Worm (Caenorhabditis elegans) whole organism, L3 larva: ENCODE measurements around the gene unc-86.

Experiments used
- R02D3.7 ChIP-seq: fragments of 150-350 bp; optimal IDR thresholded peaks from 2 replicates; lab custom pipeline; 2014; ENCODE audit warnings: missing biosample characterization, missing genetic modification characterization
- ZK546.5 ChIP-seq: sonication (generic microtip); optimal IDR thresholded peaks from 2 replicates; lab custom pipeline; 2017; ENCODE audit warnings: missing biosample characterization, missing genetic modification characterization
- aly-2 ChIP-seq: fragments of 150-350 bp; optimal IDR thresholded peaks from 2 replicates; lab custom pipeline; 2014; ENCODE audit warnings: missing biosample characterization, missing genetic modification characterization
- ama-1 ChIP-seq: fragments of 150-350 bp; optimal IDR thresholded peaks from 2 replicates; lab custom pipeline; 2018
- ceh-16 ChIP-seq: sonication (generic microtip); optimal IDR thresholded peaks from 2 replicates; lab custom pipeline; 2017; ENCODE audit warnings: missing biosample characterization, missing genetic modification characterization
- ceh-28 ChIP-seq: fragments of 150-350 bp; optimal IDR thresholded peaks from 2 replicates; lab custom pipeline; 2014; ENCODE audit warnings: missing biosample characterization, missing genetic modification reagents, missing genetic modification characterization
- ceh-9 ChIP-seq: sonication (generic microtip); optimal IDR thresholded peaks from 2 replicates; lab custom pipeline; 2018; ENCODE audit warnings: missing biosample characterization, missing genetic modification characterization
- daf-12 ChIP-seq: fragments of 150-350 bp; optimal IDR thresholded peaks from 2 replicates; lab custom pipeline; 2014; ENCODE audit warnings: missing biosample characterization, missing genetic modification reagents, missing genetic modification characterization
- elt-1 ChIP-seq: fragments of 150-350 bp; optimal IDR thresholded peaks from 2 replicates; lab custom pipeline; 2014; ENCODE audit warnings: missing biosample characterization, missing genetic modification characterization
- elt-2 ChIP-seq: sonication (generic microtip); optimal IDR thresholded peaks from 2 replicates; lab custom pipeline; 2016; ENCODE audit warnings: missing genetic modification reagents, mild to moderate bottlenecking, missing genetic modification characterization, missing compliant biosample characterization
- elt-3 ChIP-seq, 3 experiments: fragments of 150-350 bp in 1 of 3; sonication (generic microtip) in 2 of 3; optimal IDR thresholded peaks; 2 replicates in 2 of 3; 4 replicates in 1 of 3; lab custom pipeline; 2014 to 2017; ENCODE audit warnings: missing biosample characterization in 3 of 3, missing genetic modification characterization in 3 of 3
- eor-1 ChIP-seq, 2 experiments: fragments of 150-350 bp; optimal IDR thresholded peaks; 2 replicates each; lab custom pipeline; 2014 to 2018; ENCODE audit warnings: missing biosample characterization in 2 of 2, missing genetic modification characterization in 2 of 2
- fkh-10 ChIP-seq: sonication (generic microtip); optimal IDR thresholded peaks from 2 replicates; lab custom pipeline; 2017; ENCODE audit warnings: missing biosample characterization, missing genetic modification reagents, missing genetic modification characterization
- fkh-2 ChIP-seq: fragments of 150-350 bp; optimal IDR thresholded peaks from 2 replicates; lab custom pipeline; 2014; ENCODE audit warnings: missing biosample characterization, missing genetic modification reagents, missing genetic modification characterization
- fos-1 ChIP-seq: fragments of 150-350 bp; optimal IDR thresholded peaks from 2 replicates; lab custom pipeline; 2014; ENCODE audit warnings: missing biosample characterization, missing genetic modification characterization
- hmg-11 ChIP-seq: sonication (generic microtip); optimal IDR thresholded peaks from 2 replicates; lab custom pipeline; 2016; ENCODE audit warnings: missing genetic modification characterization, missing compliant biosample characterization
- jun-1 ChIP-seq: fragments of 150-350 bp; optimal IDR thresholded peaks from 2 replicates; lab custom pipeline; 2014; ENCODE audit warnings: missing biosample characterization, missing genetic modification reagents, missing genetic modification characterization
- lin-15B ChIP-seq: fragments of 150-350 bp; optimal IDR thresholded peaks from 2 replicates; lab custom pipeline; 2014; ENCODE audit warnings: missing biosample characterization, missing genetic modification characterization
- lin-39 ChIP-seq: fragments of 150-350 bp; optimal IDR thresholded peaks from 2 replicates; lab custom pipeline; 2018; ENCODE audit warnings: missing biosample characterization, missing genetic modification reagents, missing genetic modification characterization
- lsy-12 ChIP-seq: sonication (generic microtip); optimal IDR thresholded peaks from 2 replicates; lab custom pipeline; 2016; ENCODE audit warnings: mild to moderate bottlenecking, missing genetic modification characterization, missing compliant biosample characterization
- mml-1 ChIP-seq: fragments of 150-350 bp; sonication (generic microtip); optimal IDR thresholded peaks from 3 replicates; lab custom pipeline; 2014; ENCODE audit warnings: missing biosample characterization, missing genetic modification characterization
- nfya-1 ChIP-seq: sonication (generic microtip); optimal IDR thresholded peaks from 2 replicates; lab custom pipeline; 2017; ENCODE audit warnings: missing genetic modification characterization, mild to moderate bottlenecking, missing compliant biosample characterization, antibody characterized with exemption, moderate library complexity; ENCODE audit not compliant: insufficient read depth
- nhr-11 ChIP-seq: fragments of 150-350 bp; optimal IDR thresholded peaks from 2 replicates; lab custom pipeline; 2014; ENCODE audit warnings: missing biosample characterization, missing genetic modification characterization
- nhr-12 ChIP-seq: fragments of 150-350 bp; optimal IDR thresholded peaks from 2 replicates; lab custom pipeline; 2014; ENCODE audit warnings: missing biosample characterization, missing genetic modification characterization
- nhr-23 ChIP-seq: fragments of 150-350 bp; optimal IDR thresholded peaks from 2 replicates; lab custom pipeline; 2014; ENCODE audit warnings: missing biosample characterization, missing genetic modification reagents, missing genetic modification characterization
- nhr-25 ChIP-seq: sonication (generic microtip); optimal IDR thresholded peaks from 2 replicates; lab custom pipeline; 2017; ENCODE audit warnings: missing biosample characterization, missing genetic modification characterization
- nhr-43 ChIP-seq: sonication (generic microtip); optimal IDR thresholded peaks from 2 replicates; lab custom pipeline; 2016; ENCODE audit warnings: mild to moderate bottlenecking, missing genetic modification characterization, missing compliant biosample characterization; ENCODE audit not compliant: poor library complexity, severe bottlenecking
- nhr-67 ChIP-seq: fragments of 150-350 bp; optimal IDR thresholded peaks from 2 replicates; lab custom pipeline; 2014; ENCODE audit warnings: missing biosample characterization, missing genetic modification characterization
- nhr-76 ChIP-seq: fragments of 150-350 bp; sonication (generic microtip); optimal IDR thresholded peaks from 5 replicates; lab custom pipeline; 2014; ENCODE audit warnings: missing biosample characterization, missing genetic modification characterization
- nhr-77 ChIP-seq: fragments of 150-350 bp; optimal IDR thresholded peaks from 2 replicates; lab custom pipeline; 2014; ENCODE audit warnings: missing biosample characterization, missing genetic modification characterization
- pha-4 ChIP-seq: fragments of 150-350 bp; optimal IDR thresholded peaks from 2 replicates; lab custom pipeline; 2014; ENCODE audit warnings: missing biosample characterization, missing genetic modification reagents, missing genetic modification characterization
- pqm-1 ChIP-seq: fragments of 150-350 bp; optimal IDR thresholded peaks from 2 replicates; lab custom pipeline; 2017; ENCODE audit warnings: missing biosample characterization, missing genetic modification characterization, inconsistent platforms
- sea-2 ChIP-seq: fragments of 150-350 bp; sonication (generic microtip); optimal IDR thresholded peaks from 4 replicates; lab custom pipeline; 2014; ENCODE audit warnings: missing biosample characterization, missing genetic modification reagents, missing genetic modification characterization
- snpc-4 ChIP-seq: fragments of 150-350 bp; optimal IDR thresholded peaks from 2 replicates; lab custom pipeline; 2014; ENCODE audit warnings: missing biosample characterization, missing genetic modification characterization
- tbx-2 ChIP-seq: sonication (generic microtip); optimal IDR thresholded peaks from 2 replicates; lab custom pipeline; 2016; ENCODE audit warnings: mild to moderate bottlenecking, missing genetic modification characterization, missing compliant biosample characterization
- unc-39 ChIP-seq: sonication (generic microtip); optimal IDR thresholded peaks from 4 replicates; lab custom pipeline; 2017; ENCODE audit warnings: missing biosample characterization, missing genetic modification characterization
- unc-62 ChIP-seq: fragments of 150-350 bp; sonication (generic microtip); optimal IDR thresholded peaks from 4 replicates; lab custom pipeline; 2014; ENCODE audit warnings: missing biosample characterization, missing genetic modification reagents, missing genetic modification characterization
- zag-1 ChIP-seq: fragments of 150-350 bp; optimal IDR thresholded peaks from 2 replicates; lab custom pipeline; 2014; ENCODE audit warnings: missing biosample characterization, missing genetic modification characterization
- ztf-11 ChIP-seq: fragments of 150-350 bp; optimal IDR thresholded peaks from 2 replicates; lab custom pipeline; 2014; ENCODE audit warnings: missing biosample characterization, missing genetic modification characterization

unc-86 gene

DNA sequence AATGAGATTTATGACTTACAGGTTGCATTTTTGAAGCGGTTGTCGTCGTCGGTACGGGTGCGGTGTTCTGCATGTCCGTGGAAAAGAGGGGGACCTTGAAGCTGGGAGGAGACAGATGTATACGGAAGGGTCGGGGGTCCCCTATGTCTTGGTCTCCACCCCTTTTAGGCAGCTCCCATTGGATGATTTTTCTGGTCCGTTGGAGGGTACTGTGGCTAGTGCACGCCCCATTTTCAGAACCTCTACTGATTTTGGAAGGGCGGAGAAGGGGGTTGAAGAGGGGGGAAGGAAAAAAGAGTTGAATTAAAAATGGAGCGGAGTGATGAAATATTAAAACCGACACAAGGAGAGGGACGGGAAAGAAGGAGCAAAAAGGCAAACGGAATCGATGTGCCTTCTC is at the start of gene unc-86:
unc-86 (minus strand) TSS at position 113 of the 400 bp plus-strand sequence.
- TF ChIP-seq jun-1 (tag; lab: Kevin White, UChicago), result no peak
- TF ChIP-seq nfya-1, result peak; percentile 67

DNA sequence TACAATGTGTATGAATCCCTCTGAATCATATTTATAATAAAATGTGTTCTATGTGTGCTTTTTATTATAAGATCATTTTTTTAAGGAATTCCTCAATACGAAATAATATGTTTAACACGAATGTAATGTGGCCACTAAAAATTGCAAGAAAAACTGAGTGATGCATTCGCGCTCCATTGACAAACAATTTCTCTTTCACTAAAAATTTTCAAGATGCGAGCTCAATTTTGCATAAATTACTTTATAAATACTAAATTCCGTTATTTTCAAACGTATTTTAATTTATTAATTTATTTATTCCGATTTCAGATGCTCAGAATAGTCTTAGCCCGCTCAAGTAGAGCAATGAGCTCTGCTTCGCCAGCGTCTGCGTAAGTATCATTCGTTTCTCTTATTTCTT is 49.6 kb upstream of the unc-86 start, which contains the start of gene mrps-9:
mrps-9 (plus strand) TSS at position 310 of the 400 bp plus-strand sequence.
- TF ChIP-seq ztf-11 (no peak), ama-1 (lab: Kevin White, UChicago) (no peak), nfya-1 (peak; percentile 3), lin-15B (peak; percentile 51)

DNA sequence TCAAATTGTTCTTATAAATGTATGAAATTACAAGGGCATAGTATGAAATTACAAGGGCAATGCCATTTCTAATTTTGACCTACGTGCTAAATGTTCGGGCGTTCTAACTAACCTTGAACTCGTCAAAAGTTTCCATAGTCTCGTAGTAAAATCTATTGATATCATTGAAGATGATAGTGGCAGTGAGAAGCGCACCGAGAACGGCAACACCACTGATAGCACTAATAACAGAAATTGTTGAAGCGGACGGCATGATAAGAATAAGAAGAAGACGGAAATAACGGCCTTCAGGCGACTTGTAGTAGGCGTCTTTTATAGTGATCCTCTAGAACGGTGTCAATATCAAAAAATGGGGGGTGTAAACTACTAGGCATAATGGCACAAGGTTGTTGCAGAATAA is 47.2 kb upstream of the unc-86 start, which contains the start of gene col-91:
col-91 (minus strand) TSS at position 288 of the 400 bp plus-strand sequence.
- TF ChIP-seq ceh-16 (tag; lab: Kevin White, UChicago) (no peak), nhr-25 (tag; lab: Kevin White, UChicago) (peak; percentile 78), R02D3.7 (tag; lab: Kevin White, UChicago) (no peak), zag-1 (tag; lab: Kevin White, UChicago) (no peak), eor-1 (tag; optimal IDR thresholded peaks at IDR 0.05; lab: Kevin White, UChicago) (no peak), snpc-4 (no peak), nhr-23 (no peak), elt-3 (tag; optimal IDR thresholded peaks at IDR 0.05; lab: Kevin White, UChicago) (peak in 1 of 3 experiments; percentile 90), elt-1 (no peak)

DNA sequence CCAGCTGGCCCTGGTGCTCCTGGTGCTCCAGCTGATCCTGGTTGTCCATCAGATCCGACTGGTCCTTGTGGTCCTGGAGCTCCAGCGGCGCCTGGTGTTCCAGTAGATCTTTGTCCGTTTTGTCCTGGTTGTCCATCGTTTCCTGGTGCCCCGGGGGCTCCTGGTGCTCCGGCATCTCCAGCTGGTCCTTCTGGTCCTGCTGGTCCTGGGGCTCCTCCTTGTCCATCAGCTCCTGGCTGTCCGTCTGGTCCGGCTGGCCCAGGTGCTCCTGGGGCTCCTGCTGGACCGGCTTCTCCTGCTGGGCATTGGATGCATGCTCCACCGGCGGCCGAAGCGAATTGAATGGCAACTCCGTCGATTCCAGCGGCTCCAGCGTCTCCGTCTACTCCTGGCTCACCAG is 46.5 kb upstream of the unc-86 start:
- TF ChIP-seq ceh-28 (tag; lab: Kevin White, UChicago), result no peak
- no peak for TF ChIP-seq tbx-2 (tag; lab: Kevin White, UChicago)
- TF ChIP-seq ztf-11, result no peak
- TF ChIP-seq lsy-12, result no peak

DNA sequence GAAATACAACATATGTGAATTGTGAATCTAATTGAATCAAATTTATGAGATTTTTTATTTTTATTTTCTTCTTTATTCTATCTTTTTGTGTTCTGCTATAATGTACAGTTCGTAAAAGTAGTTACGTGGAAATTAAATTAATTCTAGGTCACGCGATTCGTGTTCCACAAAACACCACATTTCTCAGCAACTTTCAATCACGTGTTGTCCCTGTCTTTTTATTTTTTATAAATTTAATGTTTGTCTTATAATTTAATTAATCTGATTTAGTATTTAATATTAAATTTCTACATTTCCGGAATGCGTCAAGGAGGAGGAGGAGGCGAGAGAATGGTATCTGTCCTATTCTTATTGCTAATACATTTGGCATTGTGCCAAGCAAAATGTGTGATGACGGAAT is 41.9 kb upstream of the unc-86 start, which contains the start of gene ncr-2:
ncr-2 (plus strand) TSS at position 301 of the 400 bp plus-strand sequence.
- TF ChIP-seq unc-62 (GFP tag; lab: Kevin White, UChicago) (no peak), lin-39 (no peak), nhr-76 (tag; lab: Kevin White, UChicago) (no peak)

DNA sequence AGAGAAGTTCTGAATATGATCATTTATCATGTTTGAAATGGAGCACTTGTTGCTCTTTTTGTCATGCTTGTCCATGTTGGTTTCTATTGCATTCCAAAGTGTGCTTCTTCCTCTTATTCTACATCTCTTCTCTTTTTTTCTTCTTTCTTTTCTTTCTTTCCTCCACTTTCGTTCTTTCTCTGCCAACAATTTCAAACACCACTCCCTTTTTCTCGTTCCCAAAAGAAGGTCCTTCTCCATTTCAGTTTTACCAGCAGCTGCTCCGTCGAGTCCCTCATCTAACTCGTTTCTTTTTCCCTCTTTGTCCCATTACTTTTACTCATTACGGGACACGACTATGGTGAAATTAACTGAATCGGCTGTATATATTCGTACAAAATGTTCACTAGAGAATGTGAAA is 38.8 kb upstream of the unc-86 start, which contains the start of gene F09G8.5:
F09G8.5 (plus strand) TSS at position 38 of the 400 bp plus-strand sequence.
- TF ChIP-seq lin-39 (peak; percentile 53), pqm-1 (no peak)
- TF ChIP-seq, all 47 proteins: peak for 1

DNA sequence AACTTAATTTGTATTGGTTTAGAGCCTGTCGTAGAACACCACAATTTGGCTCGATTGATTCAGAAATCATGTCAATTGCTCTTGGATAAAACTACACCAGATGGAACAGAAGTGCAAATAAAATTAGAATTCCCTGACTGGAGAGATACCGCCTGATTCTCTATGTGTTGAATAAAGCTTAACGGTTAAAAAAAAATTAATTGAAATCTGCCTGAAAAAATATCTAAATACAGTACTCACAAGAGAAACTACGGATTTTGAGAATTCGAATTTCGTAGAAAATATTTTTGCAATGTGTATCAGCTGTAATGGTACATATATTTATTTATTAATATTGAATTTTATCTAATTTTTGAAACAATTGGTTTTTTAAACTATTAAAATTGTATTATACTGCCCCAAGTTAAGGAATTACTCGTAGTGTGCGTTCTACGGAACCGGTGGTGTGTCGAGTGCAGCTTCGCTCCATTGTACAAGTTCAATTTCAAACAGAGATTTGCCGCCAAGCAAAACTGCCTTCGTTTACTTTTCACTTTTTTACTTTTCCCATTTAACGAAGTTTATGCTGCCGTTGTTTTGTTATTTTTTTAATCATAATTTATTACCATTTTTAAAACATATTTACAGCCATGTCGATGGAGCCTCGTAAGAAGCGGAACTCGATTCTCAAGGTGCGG is 34.0 kb upstream of the unc-86 start, which contains the start of gene knl-1:
knl-1 (plus strand) TSS at position 626 of the 677 bp plus-strand sequence.
- no peak for TF ChIP-seq ceh-28 (tag; lab: Kevin White, UChicago)
- no peak for TF ChIP-seq fkh-2 (tag; lab: Kevin White, UChicago)
- no peak for TF ChIP-seq aly-2 (tag; lab: Kevin White, UChicago)
- TF ChIP-seq unc-62 (GFP tag; lab: Kevin White, UChicago), result no peak
- TF ChIP-seq elt-2 (tag; lab: Kevin White, UChicago), result peak; percentile 28
- TF ChIP-seq ceh-9 (tag; lab: Kevin White, UChicago), result no peak
- TF ChIP-seq nfya-1, result peak; percentile 52
- no peak for TF ChIP-seq daf-12 (tag; lab: Kevin White, UChicago)
- no peak for TF ChIP-seq nhr-12
- peak; percentile 94 for TF ChIP-seq pha-4 (tag; lab: Kevin White, UChicago)
- no peak for TF ChIP-seq nhr-43 (tag; lab: Kevin White, UChicago)
- peak; percentile 51 for TF ChIP-seq nhr-23
- TF ChIP-seq nhr-67 (tag; lab: Kevin White, UChicago), result no peak
- peak; percentile 5 for TF ChIP-seq pqm-1
- TF ChIP-seq lin-39, result peak; percentile 44
- TF ChIP-seq nhr-77 (tag; lab: Kevin White, UChicago), result no peak
- peak; percentile 9 for TF ChIP-seq R02D3.7 (tag; lab: Kevin White, UChicago)
- no peak for TF ChIP-seq fkh-10 (GFP tag; lab: Kevin White, UChicago)
- no peak for TF ChIP-seq ceh-16 (tag; lab: Kevin White, UChicago)
- no peak for TF ChIP-seq mml-1 (tag; lab: Kevin White, UChicago)
- TF ChIP-seq unc-39 (tag; lab: Kevin White, UChicago), result no peak
- TF ChIP-seq tbx-2 (tag; lab: Kevin White, UChicago), result no peak
- no peak for TF ChIP-seq lsy-12
- no peak for TF ChIP-seq hmg-11 (tag; lab: Kevin White, UChicago)
- TF ChIP-seq elt-3 (tag; optimal IDR thresholded peaks at IDR 0.05; lab: Kevin White, UChicago), result no peak
- TF ChIP-seq fos-1 (tag; lab: Kevin White, UChicago), result no peak
- TF ChIP-seq lin-15B, result peak; percentile 69
- TF ChIP-seq ztf-11, result no peak
- TF ChIP-seq sea-2 (GFP tag; lab: Kevin White, UChicago), result no peak
- TF ChIP-seq nhr-11 (tag; lab: Kevin White, UChicago), result no peak
- no peak for TF ChIP-seq ZK546.5 (tag; lab: Kevin White, UChicago)
- TF ChIP-seq nhr-25 (tag; lab: Kevin White, UChicago), result peak; percentile 28
